Fruit fly (Drosophila melanogaster): ENCODE data around the gene Dpm3.

- TF ChIP-seq Eip78C (GFP tag), result no peak
- TF ChIP-seq pdm3 (GFP tag; optimal IDR thresholded peaks at IDR 0.05), result no peak
- no peak for TF ChIP-seq CG6163 (GFP tag; IDR thresholded peaks at IDR 0.05)
- TF ChIP-seq CG6854 (GFP tag; optimal IDR thresholded peaks at IDR 0.05), result no peak
- TF ChIP-seq CG8319 (GFP tag; optimal IDR thresholded peaks at IDR 0.05), result no peak
- no peak for TF ChIP-seq CG32006 (GFP tag; optimal IDR thresholded peaks at IDR 0.05)
Measured at dm6 chr3R:13404841-13405441, 2.1 kb upstream of the Dpm3 start, which contains the start of gene yellow-e3.
